Fruit fly (Drosophila melanogaster) whole organism, embryonic: Measurements from ENCODE around the gene Tom.

Source experiments
- Bdp1 ChIP-seq: fragments of 200-800 bp; sonication (Bioruptor generic); optimal IDR thresholded peaks from 3 replicates; lab custom pipeline; 2016; ENCODE audit warnings: missing biosample characterization, missing genetic modification characterization
- CG11504 ChIP-seq: fragments of 200-800 bp; sonication (Bioruptor generic); optimal IDR thresholded peaks from 3 replicates; lab custom pipeline; 2019; ENCODE audit warnings: missing biosample characterization, mild to moderate bottlenecking, missing genetic modification characterization, moderate library complexity
- CG1233 ChIP-seq: fragments of 200-800 bp; sonication (Bioruptor generic); optimal IDR thresholded peaks from 4 replicates; lab custom pipeline; 2018; ENCODE audit warnings: missing biosample characterization, mild to moderate bottlenecking, missing genetic modification characterization
- CG15011 ChIP-seq: fragments of 200-800 bp; sonication (Bioruptor generic); optimal IDR thresholded peaks from 3 replicates; lab custom pipeline; 2018; ENCODE audit warnings: missing biosample characterization, mild to moderate bottlenecking, missing genetic modification characterization
- CG16815 ChIP-seq: fragments of 200-800 bp; sonication (Bioruptor generic); optimal IDR thresholded peaks from 3 replicates; lab custom pipeline; 2017; ENCODE audit warnings: missing biosample characterization, mild to moderate bottlenecking, missing genetic modification characterization
- CG18476 ChIP-seq: fragments of 200-800 bp; sonication (Bioruptor generic); optimal IDR thresholded peaks from 2 replicates; lab custom pipeline; 2016; ENCODE audit warnings: missing biosample characterization, mild to moderate bottlenecking, missing genetic modification characterization
- CG18619 ChIP-seq: fragments of 200-800 bp; sonication (Bioruptor generic); optimal IDR thresholded peaks from 3 replicates; lab custom pipeline; 2017; ENCODE audit warnings: missing biosample characterization, mild to moderate bottlenecking, missing genetic modification characterization
- CG18764 ChIP-seq: fragments of 200-800 bp; sonication (Bioruptor generic); optimal IDR thresholded peaks from 3 replicates; lab custom pipeline; 2016; ENCODE audit warnings: missing biosample characterization, missing genetic modification characterization
- CG2129 ChIP-seq: fragments of 200-800 bp; sonication (Bioruptor generic); IDR thresholded peaks from 2 replicates; pipeline ENCODE4 v1.3.6; 2022; ENCODE audit warnings: missing biosample characterization, missing genetic modification characterization; ENCODE audit not compliant: partially characterized antibody
- CG2712 ChIP-seq: fragments of 200-800 bp; optimal IDR thresholded peaks from 3 replicates; lab custom pipeline; 2019; ENCODE audit warnings: missing biosample characterization, mild to moderate bottlenecking, missing genetic modification characterization, moderate library complexity
- CG3838 ChIP-seq: fragments of 200-800 bp; sonication (Bioruptor generic); optimal IDR thresholded peaks from 3 replicates; lab custom pipeline; 2016; ENCODE audit warnings: missing biosample characterization, missing genetic modification characterization
- CG3847 ChIP-seq: fragments of 200-800 bp; sonication (Bioruptor generic); IDR thresholded peaks from 2 replicates; pipeline ENCODE4 v1.3.6; 2022; ENCODE audit warnings: missing biosample characterization, missing genetic modification characterization
- CG3995 ChIP-seq: fragments of 200-800 bp; sonication (Bioruptor generic); optimal IDR thresholded peaks from 3 replicates; lab custom pipeline; 2016; ENCODE audit warnings: missing biosample characterization, missing genetic modification characterization
- CG6272 ChIP-seq: fragments of 200-800 bp; sonication (Bioruptor generic); IDR thresholded peaks from 2 replicates; pipeline ENCODE4 v1.3.6; 2022; ENCODE audit warnings: missing biosample characterization, missing genetic modification characterization
- CG6689 ChIP-seq: fragments of 200-800 bp; sonication (Bioruptor generic); IDR thresholded peaks from 2 replicates; pipeline ENCODE4 v1.3.6; 2022; ENCODE audit warnings: missing biosample characterization, missing genetic modification characterization
- CG7839 ChIP-seq: fragments of 200-800 bp; sonication (Bioruptor generic); optimal IDR thresholded peaks from 3 replicates; lab custom pipeline; 2018; ENCODE audit warnings: missing biosample characterization, mild to moderate bottlenecking, missing genetic modification characterization, moderate library complexity
- CG7963 ChIP-seq: fragments of 200-800 bp; sonication (Bioruptor generic); IDR thresholded peaks from 3 replicates; pipeline ENCODE4 v1.3.6; 2022; ENCODE audit warnings: missing biosample characterization, missing genetic modification characterization; ENCODE audit not compliant: partially characterized antibody
- Drgx ChIP-seq: fragments of 200-800 bp; sonication (Bioruptor generic); IDR thresholded peaks from 2 replicates; pipeline ENCODE4 v1.3.6; 2022; ENCODE audit warnings: missing biosample characterization, missing genetic modification characterization
- Ets65A ChIP-seq: fragments of 200-800 bp; sonication (Bioruptor generic); peaks from one replicate; lab custom pipeline; 2016; ENCODE audit warnings: missing biosample characterization, missing genetic modification characterization
- Hmr ChIP-seq: fragments of 200-800 bp; sonication (Bioruptor generic); optimal IDR thresholded peaks from 3 replicates; lab custom pipeline; 2017; ENCODE audit warnings: mild to moderate bottlenecking, missing biosample characterization, missing genetic modification reagents, missing genetic modification characterization
- Lim3 ChIP-seq: fragments of 200-800 bp; sonication (Bioruptor generic); IDR thresholded peaks from 2 replicates; pipeline ENCODE4 v1.3.6; 2022; ENCODE audit warnings: missing biosample characterization, missing genetic modification characterization
- Lpt ChIP-seq: fragments of >200 bp; optimal IDR thresholded peaks from 2 replicates; lab custom pipeline; 2018; ENCODE audit warnings: missing biosample characterization, missing genetic modification characterization
- Nf-YA ChIP-seq: fragments of 200-800 bp; sonication (Bioruptor generic); IDR thresholded peaks from 2 replicates; pipeline ENCODE4 v1.3.6; 2022; ENCODE audit warnings: missing biosample characterization, missing genetic modification characterization
- Nf-YB ChIP-seq: fragments of 200-800 bp; sonication (Bioruptor generic); optimal IDR thresholded peaks from 3 replicates; lab custom pipeline; 2019; ENCODE audit warnings: missing biosample characterization, mild to moderate bottlenecking, missing genetic modification characterization, moderate library complexity
- Oli ChIP-seq: fragments of 200-800 bp; sonication (Bioruptor generic); optimal IDR thresholded peaks from 2 replicates; lab custom pipeline; 2018; ENCODE audit warnings: missing biosample characterization, mild to moderate bottlenecking, missing genetic modification characterization, moderate library complexity
- Pdp1 ChIP-seq, 2 experiments: fragments of 200-800 bp; sonication (Bioruptor generic); optimal IDR thresholded peaks; 3 replicates each; lab custom pipeline; 2016; ENCODE audit warnings: missing biosample characterization in 2 of 2, missing genetic modification characterization in 2 of 2, mild to moderate bottlenecking in 1 of 2, moderate library complexity in 1 of 2
- Ravus ChIP-seq: fragments of 200-800 bp; sonication (Bioruptor generic); IDR thresholded peaks from 2 replicates; pipeline ENCODE4 v1.3.6; 2022; ENCODE audit warnings: missing biosample characterization, missing genetic modification characterization
- Sox100B ChIP-seq: fragments of 200-800 bp; sonication (Bioruptor generic); optimal IDR thresholded peaks from 3 replicates; lab custom pipeline; 2018; ENCODE audit warnings: missing biosample characterization, mild to moderate bottlenecking, missing genetic modification characterization
- Sox102F ChIP-seq: fragments of 200-800 bp; sonication (Bioruptor generic); optimal IDR thresholded peaks from 2 replicates; lab custom pipeline; 2018; ENCODE audit warnings: missing biosample characterization, mild to moderate bottlenecking, missing genetic modification characterization, moderate library complexity
- Xbp1 ChIP-seq: fragments of 200-800 bp; sonication (Bioruptor generic); optimal IDR thresholded peaks from 3 replicates; lab custom pipeline; 2016; ENCODE audit warnings: missing biosample characterization, mild to moderate bottlenecking, missing genetic modification characterization
- ash1 ChIP-seq: fragments of 200-800 bp; sonication (Bioruptor generic); optimal IDR thresholded peaks from 2 replicates; lab custom pipeline; 2018; ENCODE audit warnings: missing biosample characterization, mild to moderate bottlenecking, missing genetic modification characterization
- bcd ChIP-seq: fragments of 200-800 bp; sonication (Bioruptor generic); optimal IDR thresholded peaks from 2 replicates; lab custom pipeline; 2017; ENCODE audit warnings: missing biosample characterization, mild to moderate bottlenecking, missing genetic modification characterization
- en ChIP-seq: fragments of 200-800 bp; sonication (Bioruptor generic); optimal IDR thresholded peaks from 2 replicates; lab custom pipeline; 2016; ENCODE audit warnings: missing biosample characterization, missing genetic modification characterization
- ewg ChIP-seq: fragments of 200-800 bp; sonication (Bioruptor generic); optimal IDR thresholded peaks from 3 replicates; lab custom pipeline; 2017; ENCODE audit warnings: mild to moderate bottlenecking, missing biosample characterization, missing genetic modification reagents, missing genetic modification characterization
- fru ChIP-seq: fragments of >200 bp; optimal IDR thresholded peaks from 2 replicates; lab custom pipeline; 2017
- gem ChIP-seq: fragments of 200-800 bp; sonication (Bioruptor generic); optimal IDR thresholded peaks from 2 replicates; lab custom pipeline; 2019; ENCODE audit warnings: missing biosample characterization, mild to moderate bottlenecking, missing genetic modification characterization, moderate library complexity
- grau ChIP-seq: fragments of 200-800 bp; optimal IDR thresholded peaks from 3 replicates; lab custom pipeline; 2019; ENCODE audit warnings: missing biosample characterization, mild to moderate bottlenecking, missing genetic modification characterization, moderate library complexity
- her ChIP-seq: fragments of 200-800 bp; sonication (Bioruptor generic); optimal IDR thresholded peaks from 2 replicates; lab custom pipeline; 2016; ENCODE audit warnings: missing biosample characterization, missing genetic modification characterization
- hkb ChIP-seq, 2 experiments: fragments of 200-800 bp in 1 of 2; fragments of >200 bp in 1 of 2; sonication (Bioruptor generic) in 1 of 2; IDR thresholded peaks in 1 of 2; optimal IDR thresholded peaks in 1 of 2; 2 replicates each; pipeline versions ENCODE4 v1.3.6 to Lab custom; 2017 to 2022; ENCODE audit warnings: missing biosample characterization in 1 of 2, missing genetic modification characterization in 1 of 2
- kah ChIP-seq: fragments of 200-800 bp; sonication (Bioruptor generic); optimal IDR thresholded peaks from 2 replicates; lab custom pipeline; 2018; ENCODE audit warnings: missing biosample characterization, mild to moderate bottlenecking, missing genetic modification characterization
- ken ChIP-seq: fragments of 200-800 bp; sonication (Bioruptor generic); IDR thresholded peaks from 3 replicates; pipeline ENCODE4 v1.3.6; 2022; ENCODE audit warnings: missing biosample characterization, missing genetic modification characterization
- nom ChIP-seq: fragments of 200-800 bp; sonication (Bioruptor generic); optimal IDR thresholded peaks from 2 replicates; lab custom pipeline; 2017; ENCODE audit warnings: missing biosample characterization, missing genetic modification characterization, mild to moderate bottlenecking, moderate library complexity, missing genetic modification reagents
- otp ChIP-seq: fragments of 200-800 bp; sonication (Bioruptor generic); IDR thresholded peaks from 3 replicates; pipeline ENCODE4, ENCODE4 v1.3.6; 2022; ENCODE audit warnings: missing biosample characterization, missing genetic modification characterization
- pum ChIP-seq: fragments of 200-800 bp; sonication (Bioruptor generic); optimal IDR thresholded peaks from 2 replicates; lab custom pipeline; 2016; ENCODE audit warnings: missing biosample characterization, missing genetic modification characterization
- sima ChIP-seq: fragments of 200-800 bp; sonication (Bioruptor generic); optimal IDR thresholded peaks from 2 replicates; lab custom pipeline; 2016; ENCODE audit warnings: missing biosample characterization, missing genetic modification characterization
- sqz ChIP-seq: fragments of 200-800 bp; sonication (Bioruptor generic); optimal IDR thresholded peaks from 3 replicates; lab custom pipeline; 2018; ENCODE audit warnings: missing biosample characterization, mild to moderate bottlenecking, missing genetic modification characterization
- tin ChIP-seq: fragments of 200-800 bp; sonication (Bioruptor generic); optimal IDR thresholded peaks from 3 replicates; lab custom pipeline; 2016; ENCODE audit warnings: missing biosample characterization, missing genetic modification characterization
- ttk ChIP-seq: fragments of 200-800 bp; sonication (Bioruptor generic); IDR thresholded peaks from 2 replicates; pipeline ENCODE4 v2.1.2; 2022; ENCODE audit warnings: missing biosample characterization, missing genetic modification characterization
- vvl ChIP-seq: fragments of 200-800 bp; sonication (Bioruptor generic); IDR thresholded peaks from 2 replicates; pipeline ENCODE4 v1.3.6; 2022; ENCODE audit warnings: missing biosample characterization, missing genetic modification characterization

Tom gene

dm6 chr3L:15011638-15012335, 42.6 kb downstream of the Tom start (continued):
- no peak for TF ChIP-seq hkb (optimal IDR thresholded peaks at IDR 0.05; lab: Kevin White, UChicago)
- TF ChIP-seq hkb (GFP tag; IDR thresholded peaks at IDR 0.05; lab: Robert Waterston, UW) = peak; percentile 86
- peak; percentile 32 for TF ChIP-seq ewg (GFP tag; lab: Kevin White, UChicago)
- TF ChIP-seq CG3995 (GFP tag; lab: Kevin White, UChicago) = no peak
- TF ChIP-seq CG2129 = no peak
- peak; percentile 32 for TF ChIP-seq Bdp1 (GFP tag; lab: Kevin White, UChicago)
- 0 out of 2 replicates have a peak, but pooled peaks have one; percentile 63 for TF ChIP-seq Lim3
- TF ChIP-seq Nf-YB (GFP tag; lab: Kevin White, UChicago) = peak; percentile 55
- peak; percentile 77 for TF ChIP-seq vvl (GFP tag; lab: Robert Waterston, UW)
- TF ChIP-seq sqz = peak; percentile 65
- TF ChIP-seq Xbp1 = peak; percentile 77
- TF ChIP-seq CG6272 (GFP tag; lab: Robert Waterston, UW) = peak; percentile 37; the same call in 1 of the 2 replicates
- TF ChIP-seq Ravus (GFP tag; lab: Robert Waterston, UW) = peak; percentile 23; the same call in 1 of the 2 replicates
- peak; percentile 55 for TF ChIP-seq nom (GFP tag; lab: Kevin White, UChicago)
- peak; percentile 46; the same call in 1 of the 3 replicates for TF ChIP-seq otp (GFP tag; lab: Robert Waterston, UW)
- no peak for TF ChIP-seq Nf-YA (GFP tag; lab: Robert Waterston, UW)
- no peak for TF ChIP-seq Lpt
- TF ChIP-seq Sox102F (GFP tag; lab: Kevin White, UChicago) = peak; percentile 86
- TF ChIP-seq CG16815 = peak; percentile 41
- TF ChIP-seq CG18619 (GFP tag; lab: Kevin White, UChicago) = peak; percentile 46
- TF ChIP-seq ash1 = no peak
- TF ChIP-seq CG7963 (GFP tag; lab: Robert Waterston, UW) = no peak
- peak; percentile 65; the same call in 2 of the 3 replicates for TF ChIP-seq ken (GFP tag; lab: Robert Waterston, UW)
- peak; percentile 65 for TF ChIP-seq CG15011 (GFP tag; lab: Kevin White, UChicago)
- peak; percentile 38 for TF ChIP-seq en (GFP tag; lab: Kevin White, UChicago)
- TF ChIP-seq CG3838 = peak; percentile 36
- peak; percentile 65 for TF ChIP-seq bcd (GFP tag; lab: Kevin White, UChicago)
- peak; percentile 49 to 65 for TF ChIP-seq Pdp1 (GFP tag; optimal IDR thresholded peaks at IDR 0.05; lab: Kevin White, UChicago)
- peak; percentile 74 for TF ChIP-seq CG1233
- no peak for TF ChIP-seq fru
- peak; percentile 38 for TF ChIP-seq CG18476 (GFP tag; lab: Kevin White, UChicago)
- peak; percentile 83 for TF ChIP-seq Drgx (GFP tag; lab: Robert Waterston, UW)
- peak; percentile 53 for TF ChIP-seq kah (GFP tag; lab: Kevin White, UChicago)
- no peak for TF ChIP-seq her (GFP tag; lab: Kevin White, UChicago)
- TF ChIP-seq Hmr (GFP tag; lab: Kevin White, UChicago) = peak; percentile 62
- peak; percentile 63 for TF ChIP-seq ttk (GFP tag; lab: Robert Waterston, UW)
- peak; percentile 78 for TF ChIP-seq CG6689 (GFP tag; lab: Robert Waterston, UW)
- TF ChIP-seq Sox100B = peak; percentile 80
- peak; percentile 50; the same call in 1 of the 2 replicates for TF ChIP-seq CG3847 (GFP tag; lab: Robert Waterston, UW)
- peak; percentile 81 for TF ChIP-seq Oli (tag; lab: Kevin White, UChicago)

- TF ChIP-seq Drgx (GFP tag; lab: Robert Waterston, UW) (peak; percentile 45; the same call in 1 of the 2 replicates), grau (tag; lab: Kevin White, UChicago) (peak; percentile 73), sima (GFP tag; lab: Kevin White, UChicago) (no peak), gem (tag; lab: Kevin White, UChicago) (peak; percentile 28), pum (GFP tag; lab: Kevin White, UChicago) (no peak), Ets65A (peak; percentile 62), tin (GFP tag; lab: Kevin White, UChicago) (peak; percentile 2), CG11504 (tag; lab: Kevin White, UChicago) (peak; percentile 20), CG18764 (no peak), CG2712 (tag; lab: Kevin White, UChicago) (peak; percentile 23), CG7839 (tag; lab: Kevin White, UChicago) (peak; percentile 2)
Observed at dm6 chr3L:15013296-15013695, 44.2 kb downstream of the Tom start.
